Worm (Caenorhabditis elegans) whole organism, L4/young adult: ENCODE data around the gene M117.1.
A peak's percentile ranks its signal among the peaks of the same experiment; 100 is the strongest.

Experiments
- W03F9.2 ChIP-seq: fragments of 150-350 bp; optimal IDR thresholded peaks from 2 replicates; lab custom pipeline; 2014; ENCODE audit warnings: missing biosample characterization, missing genetic modification characterization
- dao-5 ChIP-seq: sonication (generic microtip); optimal IDR thresholded peaks from 2 replicates; lab custom pipeline; 2016; ENCODE audit warnings: missing genotype, missing genetic modification characterization, moderate library complexity, missing compliant biosample characterization
- him-1 ChIP-seq: sonication (generic microtip); optimal IDR thresholded peaks from 2 replicates; lab custom pipeline; 2016; ENCODE audit warnings: missing genotype, missing genetic modification reagents, missing genetic modification characterization, missing compliant biosample characterization

ce11 chrIV:11857159-11857565, 43.1 kb downstream of the M117.1 start:
- TF ChIP-seq W03F9.2 (no peak), dao-5 (tag; lab: Kevin White, UChicago) (no peak), him-1 (peak; percentile 72)
